Worm (Caenorhabditis elegans) whole organism, late embryonic: ENCODE results near the gene ugt-34.

Source experiments
- K09A11.1 ChIP-seq: sonication (generic microtip); optimal IDR thresholded peaks from 2 replicates; lab custom pipeline; 2017; ENCODE audit warnings: antibody characterized with exemption, mild to moderate bottlenecking, missing genetic modification characterization, missing compliant biosample characterization; ENCODE audit not compliant: insufficient read depth
- nhr-11 ChIP-seq: fragments of 150-350 bp; optimal IDR thresholded peaks from 2 replicates; lab custom pipeline; 2014; ENCODE audit warnings: missing biosample characterization, missing genetic modification characterization
- pag-3 ChIP-seq: sonication (generic microtip); optimal IDR thresholded peaks from 2 replicates; lab custom pipeline; 2016; ENCODE audit warnings: missing compliant biosample characterization, missing genetic modification characterization, borderline replicate concordance

DNA sequence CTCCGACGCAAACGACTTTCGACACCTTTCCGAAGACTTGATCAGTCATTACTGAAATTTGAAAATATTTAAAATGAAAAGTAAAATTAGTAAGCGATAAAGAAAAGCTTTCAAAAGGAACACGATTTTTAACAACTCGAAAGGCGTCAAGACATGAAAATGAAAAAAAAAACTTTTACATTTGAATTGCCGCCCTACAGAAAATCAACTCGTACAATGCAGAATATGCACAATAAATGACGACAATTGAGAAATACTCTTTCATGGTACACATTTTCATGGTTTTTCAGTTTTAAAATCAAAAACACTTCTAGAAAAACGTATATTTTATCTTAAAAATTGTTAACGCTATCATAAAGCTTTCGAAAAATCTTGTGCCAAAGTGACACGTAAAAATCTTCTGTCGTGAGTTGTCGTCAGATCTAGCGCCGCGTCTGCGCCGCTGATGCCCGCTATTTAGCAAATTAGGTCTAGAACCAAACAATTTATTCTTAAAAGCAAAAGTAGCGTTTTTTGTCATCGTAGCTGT is 4.7 kb upstream of the ugt-34 start, which contains the start of gene sqv-4:
- TF ChIP-seq K09A11.1 = no peak
- no peak for TF ChIP-seq nhr-11 (tag; lab: Kevin White, UChicago)
- no peak for TF ChIP-seq pag-3
